Fruit fly (Drosophila melanogaster) S2 (cell line): Measurements from ENCODE around the gene CG17186.

ENCODE experiments used
- CG8478 ChIP-seq: fragments of >200 bp; optimal IDR thresholded peaks from 2 replicates; lab custom pipeline; 2018
- CTCF ChIP-seq, 2 experiments: fragments of >200 bp; optimal IDR thresholded peaks; 2 replicates each; lab custom pipeline; 2018

DNA sequence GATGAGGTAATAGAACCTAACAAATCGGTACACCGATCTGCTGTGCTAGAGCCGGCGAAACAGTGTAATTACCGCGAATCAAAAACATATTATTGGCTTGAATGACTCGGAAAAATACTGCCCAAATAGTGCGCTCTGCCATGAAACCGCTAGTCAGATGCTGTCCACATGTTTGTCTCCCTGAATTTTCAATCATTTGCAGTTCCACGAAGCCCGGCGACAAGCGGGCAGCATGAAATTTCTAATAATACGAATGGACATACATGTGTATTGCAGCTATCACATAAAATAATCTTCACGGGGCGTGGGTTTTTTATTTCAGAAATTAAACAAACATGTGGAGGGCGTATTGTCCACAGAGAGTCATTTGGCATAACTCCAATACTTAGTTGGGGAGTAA, 18.4 kb downstream of the CG17186 start:
- TF ChIP-seq CG8478 (no peak), CTCF (optimal IDR thresholded peaks at IDR 0.05; lab: Kevin White, UChicago) (no peak)
